Worm (Caenorhabditis elegans) whole organism, late embryonic: Measurements from ENCODE around the gene C01G10.18.
"Not testable (repeated sequence)": the region's sequence is repeated elsewhere in the genome, so short reads cannot be mapped to it uniquely, and the experiment has no call there.

ENCODE experiments used
- C38D4.7 ChIP-seq: fragments of 200-800 bp; sonication (Bioruptor generic); optimal IDR thresholded peaks from 2 replicates; lab custom pipeline; 2018; ENCODE audit warnings: mild to moderate bottlenecking, missing genetic modification characterization, moderate library complexity, missing compliant biosample characterization
- K02D7.2 ChIP-seq: sonication (generic microtip); optimal IDR thresholded peaks from 2 replicates; lab custom pipeline; 2017; ENCODE audit warnings: mild to moderate bottlenecking, missing genetic modification characterization, missing compliant biosample characterization
- Y22D7AL.16 ChIP-seq: sonication (generic microtip); optimal IDR thresholded peaks from 2 replicates; lab custom pipeline; 2016; ENCODE audit warnings: missing genetic modification characterization, missing compliant biosample characterization
- ahr-1 ChIP-seq: sonication (generic microtip); optimal IDR thresholded peaks from 2 replicates; lab custom pipeline; 2016; ENCODE audit warnings: missing genetic modification characterization, missing compliant biosample characterization
- ceh-18 ChIP-seq: sonication (generic microtip); optimal IDR thresholded peaks from 2 replicates; lab custom pipeline; 2016; ENCODE audit warnings: missing genetic modification characterization, missing compliant biosample characterization
- ceh-2 ChIP-seq: sonication (generic microtip); optimal IDR thresholded peaks from 2 replicates; lab custom pipeline; 2016; ENCODE audit warnings: missing genotype, missing genetic modification characterization, missing compliant biosample characterization
- ceh-30 ChIP-seq: fragments of 150-350 bp; optimal IDR thresholded peaks from 2 replicates; lab custom pipeline; 2014; ENCODE audit warnings: missing biosample characterization, missing genetic modification characterization
- ceh-48 ChIP-seq: sonication (generic microtip); optimal IDR thresholded peaks from 2 replicates; lab custom pipeline; 2016; ENCODE audit warnings: missing genetic modification characterization, inconsistent platforms, missing compliant biosample characterization
- dmd-4 ChIP-seq: sonication (generic microtip); optimal IDR thresholded peaks from 2 replicates; lab custom pipeline; 2016; ENCODE audit warnings: borderline replicate concordance, missing genetic modification characterization, missing compliant biosample characterization
- dve-1 ChIP-seq: sonication (generic microtip); optimal IDR thresholded peaks from 2 replicates; lab custom pipeline; 2017; ENCODE audit warnings: antibody characterized with exemption, mild to moderate bottlenecking, missing genetic modification characterization, missing compliant biosample characterization
- elt-2 ChIP-seq: sonication (generic microtip); optimal IDR thresholded peaks from 2 replicates; lab custom pipeline; 2016; ENCODE audit warnings: missing genetic modification reagents, missing genetic modification characterization, missing compliant biosample characterization
- elt-4 ChIP-seq: sonication (generic microtip); optimal IDR thresholded peaks from 2 replicates; lab custom pipeline; 2016; ENCODE audit warnings: missing genetic modification characterization, missing compliant biosample characterization
- eyg-1 ChIP-seq: sonication (generic microtip); optimal IDR thresholded peaks from 2 replicates; lab custom pipeline; 2016; ENCODE audit warnings: missing genotype, missing genetic modification characterization, missing compliant biosample characterization
- fax-1 ChIP-seq: sonication (generic microtip); optimal IDR thresholded peaks from 2 replicates; lab custom pipeline; 2016; ENCODE audit warnings: missing genotype, missing genetic modification characterization, missing compliant biosample characterization
- fkh-6 ChIP-seq: sonication (generic microtip); optimal IDR thresholded peaks from 2 replicates; lab custom pipeline; 2016; ENCODE audit warnings: missing genetic modification characterization, missing compliant biosample characterization
- gmeb-2 ChIP-seq: sonication (generic microtip); optimal IDR thresholded peaks from 2 replicates; lab custom pipeline; 2016; ENCODE audit warnings: missing genetic modification characterization, inconsistent platforms, missing compliant biosample characterization
- hlh-13 ChIP-seq: fragments of 200-800 bp; sonication (Bioruptor generic); optimal IDR thresholded peaks from 2 replicates; lab custom pipeline; 2018; ENCODE audit warnings: mild to moderate bottlenecking, missing genetic modification characterization, missing compliant biosample characterization
- hlh-30 ChIP-seq: sonication (generic microtip); optimal IDR thresholded peaks from 2 replicates; lab custom pipeline; 2017; ENCODE audit warnings: antibody characterized with exemption, missing genetic modification characterization, missing compliant biosample characterization; ENCODE audit not compliant: insufficient read depth
- lim-6 ChIP-seq: sonication (generic microtip); optimal IDR thresholded peaks from 2 replicates; lab custom pipeline; 2016; ENCODE audit warnings: missing genetic modification characterization, missing compliant biosample characterization
- nfya-1 ChIP-seq: sonication (generic microtip); optimal IDR thresholded peaks from 2 replicates; lab custom pipeline; 2017; ENCODE audit warnings: missing genetic modification characterization, mild to moderate bottlenecking, missing compliant biosample characterization, antibody characterized with exemption, moderate library complexity
- npax-4 ChIP-seq: sonication (generic microtip); optimal IDR thresholded peaks from 2 replicates; lab custom pipeline; 2016; ENCODE audit warnings: missing genetic modification characterization, missing compliant biosample characterization
- pag-3 ChIP-seq: sonication (generic microtip); optimal IDR thresholded peaks from 2 replicates; lab custom pipeline; 2016; ENCODE audit warnings: missing compliant biosample characterization, missing genetic modification characterization, borderline replicate concordance
- pat-9 ChIP-seq: fragments of 200-800 bp; sonication (Bioruptor generic); optimal IDR thresholded peaks from 2 replicates; lab custom pipeline; 2018; ENCODE audit warnings: mild to moderate bottlenecking, missing genetic modification characterization, moderate library complexity, missing compliant biosample characterization
- pax-1 ChIP-seq: fragments of 150-350 bp; optimal IDR thresholded peaks from 2 replicates; lab custom pipeline; 2014; ENCODE audit warnings: missing biosample characterization, missing genetic modification characterization
- rnt-1 ChIP-seq: sonication (generic microtip); optimal IDR thresholded peaks from 2 replicates; lab custom pipeline; 2016; ENCODE audit warnings: missing genetic modification characterization, missing compliant biosample characterization
- sox-4 ChIP-seq: sonication (generic microtip); optimal IDR thresholded peaks from 2 replicates; lab custom pipeline; 2017; ENCODE audit warnings: mild to moderate bottlenecking, missing genetic modification characterization, inconsistent platforms, missing compliant biosample characterization
- tbx-2 ChIP-seq: sonication (generic microtip); optimal IDR thresholded peaks from 2 replicates; lab custom pipeline; 2016; ENCODE audit warnings: missing genetic modification characterization, missing compliant biosample characterization
- unc-3 ChIP-seq, 2 experiments: fragments of 200-800 bp in 1 of 2; sonication (Bioruptor generic) in 1 of 2; sonication (generic microtip) in 1 of 2; conservative IDR thresholded peaks in 1 of 2; optimal IDR thresholded peaks in 1 of 2; 2 replicates each; pipeline versions ENCODE4 v1.3.6 to Lab custom; 2016 to 2022; ENCODE audit warnings: missing compliant biosample characterization in 2 of 2, missing genetic modification characterization in 2 of 2, missing genetic modification reagents in 1 of 2
- unc-42 ChIP-seq: sonication (generic microtip); optimal IDR thresholded peaks from 2 replicates; lab custom pipeline; 2016; ENCODE audit warnings: missing genotype, missing genetic modification characterization, missing compliant biosample characterization
- unc-55 ChIP-seq: sonication (generic microtip); optimal IDR thresholded peaks from 2 replicates; lab custom pipeline; 2017; ENCODE audit warnings: missing biosample characterization, missing genetic modification reagents, missing genetic modification characterization
- unc-86 ChIP-seq: sonication (generic microtip); optimal IDR thresholded peaks from 2 replicates; lab custom pipeline; 2016; ENCODE audit warnings: missing genetic modification characterization, missing compliant biosample characterization

C01G10.18 gene

ce11 chrV:15109260-15109659, 20.7 kb upstream of the C01G10.18 start, which contains the start of gene Y75B12A.2:
Y75B12A.2 (plus strand) TSS chrV:15109560.
- no peak for TF ChIP-seq ceh-2 (tag; lab: Kevin White, UChicago)
- no peak for TF ChIP-seq sox-4 (tag; lab: Kevin White, UChicago)
- no peak for TF ChIP-seq pag-3
- no peak for TF ChIP-seq eyg-1 (tag; lab: Kevin White, UChicago)
- TF ChIP-seq fax-1 (tag; lab: Kevin White, UChicago): no peak
- TF ChIP-seq rnt-1 (tag; lab: Kevin White, UChicago): no peak
- TF ChIP-seq C38D4.7 (GFP tag; lab: Kevin White, UChicago): no peak
- TF ChIP-seq gmeb-2 (tag; lab: Kevin White, UChicago): no peak
- no peak for TF ChIP-seq dmd-4 (tag; lab: Kevin White, UChicago)

ce11 chrV:15105893-15106598, 17.5 kb upstream of the C01G10.18 start, which contains the start of gene C01G10.14:
C01G10.14 (minus strand) TSS chrV:15105943.
- TF ChIP-seq K02D7.2 (tag; lab: Kevin White, UChicago); elt-4 (tag; lab: Kevin White, UChicago); nfya-1: not testable (repeated sequence)

- TF ChIP-seq ahr-1 (tag; lab: Kevin White, UChicago) (no peak), unc-55 (no peak), ceh-18 (tag; lab: Kevin White, UChicago) (no peak), gmeb-2 (tag; lab: Kevin White, UChicago) (no peak), C38D4.7 (GFP tag; lab: Kevin White, UChicago) (no peak), fax-1 (tag; lab: Kevin White, UChicago) (no peak), eyg-1 (tag; lab: Kevin White, UChicago) (no peak), fkh-6 (tag; lab: Kevin White, UChicago) (no peak), tbx-2 (tag; lab: Kevin White, UChicago) (no peak), Y22D7AL.16 (no peak), unc-86 (no peak), pat-9 (tag; lab: Kevin White, UChicago) (no peak), sox-4 (tag; lab: Kevin White, UChicago) (no peak), dve-1 (tag; lab: Kevin White, UChicago) (no peak)
Measured at ce11 chrV:15099447-15099846, 10.9 kb upstream of the C01G10.18 start, which contains the start of gene C01G10.1. C01G10.1 (plus strand) TSS chrV:15099747.

ce11 chrV:15094749-15095148, 6.2 kb upstream of the C01G10.18 start, which contains the start of gene srx-78:
srx-78 (plus strand) TSS chrV:15095049.
- no peak for TF ChIP-seq hlh-30 (tag; lab: Kevin White, UChicago)
- TF ChIP-seq ceh-30 (tag; lab: Kevin White, UChicago): no peak
- no peak for TF ChIP-seq ahr-1 (tag; lab: Kevin White, UChicago)
- TF ChIP-seq npax-4 (tag; lab: Kevin White, UChicago): no peak
- no peak for TF ChIP-seq elt-2 (tag; lab: Kevin White, UChicago)
- TF ChIP-seq ceh-18 (tag; lab: Kevin White, UChicago): no peak
- TF ChIP-seq nfya-1: no peak
- no peak for TF ChIP-seq Y22D7AL.16
- no peak for TF ChIP-seq ceh-2 (tag; lab: Kevin White, UChicago)
- TF ChIP-seq unc-42 (tag; lab: Kevin White, UChicago): no peak
- no peak for TF ChIP-seq unc-3 (GFP tag; conservative IDR thresholded peaks at IDR 0.05; lab: Robert Waterston, UW)
- no peak for TF ChIP-seq unc-3 (tag; optimal IDR thresholded peaks at IDR 0.05; lab: Kevin White, UChicago)
- TF ChIP-seq hlh-13: no peak
- TF ChIP-seq ceh-48 (tag; lab: Kevin White, UChicago): no peak
- no peak for TF ChIP-seq pat-9 (tag; lab: Kevin White, UChicago)
- TF ChIP-seq lim-6 (tag; lab: Kevin White, UChicago): no peak
- no peak for TF ChIP-seq tbx-2 (tag; lab: Kevin White, UChicago)
- no peak for TF ChIP-seq pax-1 (tag; lab: Kevin White, UChicago)
